Fruit fly (Drosophila melanogaster): ENCODE results near the gene brwl.

Gene brwl

dm6 chr2L:9529858-9530378 is 38.8 kb upstream of the brwl start:
- TF ChIP-seq luna (GFP tag; optimal IDR thresholded peaks at IDR 0.05) (no peak), CG6765 (GFP tag; optimal IDR thresholded peaks at IDR 0.05) (peak; percentile 7), CG13296 (GFP tag; optimal IDR thresholded peaks at IDR 0.05) (peak; percentile 2), dm (GFP tag; optimal IDR thresholded peaks at IDR 0.05) (no peak), Optix (GFP tag; IDR thresholded peaks at IDR 0.05) (no peak), ase (GFP tag; IDR thresholded peaks at IDR 0.05) (no peak), Drgx (GFP tag; IDR thresholded peaks at IDR 0.05) (peak; percentile 27; the same call in 1 of the 2 replicates), Adf1 (GFP tag; IDR thresholded peaks at IDR 0.05) (no peak), CG15479 (GFP tag; optimal IDR thresholded peaks at IDR 0.05) (peak; percentile 23), CG2120 (GFP tag; optimal IDR thresholded peaks at IDR 0.05) (peak; percentile 5), Fer1 (GFP tag; optimal IDR thresholded peaks at IDR 0.05) (peak; percentile 18), CG3281 (GFP tag; optimal IDR thresholded peaks at IDR 0.05) (peak; percentile 31), CG34376 (GFP tag; optimal IDR thresholded peaks at IDR 0.05) (peak; percentile 60), fd102C (GFP tag; optimal IDR thresholded peaks at IDR 0.05) (no peak), CG3065 (GFP tag; optimal IDR thresholded peaks at IDR 0.05) (no peak), ftz-f1 (GFP tag; optimal IDR thresholded peaks at IDR 0.05) (no peak), mirr (GFP tag; optimal IDR thresholded peaks at IDR 0.05) (peak; percentile 36), exex (tag; optimal IDR thresholded peaks at IDR 0.05) (peak; percentile 46), CG18599 (GFP tag; optimal IDR thresholded peaks at IDR 0.05) (peak; percentile 8), gro (GFP tag; optimal IDR thresholded peaks at IDR 0.05) (peak; percentile 5), Six4 (GFP tag; optimal IDR thresholded peaks at IDR 0.05) (no peak), caup (GFP tag; optimal IDR thresholded peaks at IDR 0.05; ENCODE audit: severe bottlenecking) (peak; percentile 57), Meics (GFP tag; optimal IDR thresholded peaks at IDR 0.05) (peak; percentile 34), al (GFP tag; IDR thresholded peaks at IDR 0.05) (no peak), Pdp1 (GFP tag; optimal IDR thresholded peaks at IDR 0.05) (peak in 1 of 2 experiments; percentile 34)

- TF ChIP-seq Myb (GFP tag; optimal IDR thresholded peaks at IDR 0.05) (peak; percentile 81), Lhr (GFP tag; optimal IDR thresholded peaks at IDR 0.05) (peak; percentile 5), mam (GFP tag; optimal IDR thresholded peaks at IDR 0.05) (no peak), Bteb2 (GFP tag; optimal IDR thresholded peaks at IDR 0.05) (no peak), Dp (GFP tag; optimal IDR thresholded peaks at IDR 0.05) (peak; percentile 56), Dek (tag; optimal IDR thresholded peaks at IDR 0.05) (peak; percentile 6), Neu2 (GFP tag; optimal IDR thresholded peaks at IDR 0.05; ENCODE audit: borderline replicate concordance) (no peak), al (GFP tag; IDR thresholded peaks at IDR 0.05) (no peak), fru (optimal IDR thresholded peaks at IDR 0.05) (no peak), BEAF-32 (GFP tag; optimal IDR thresholded peaks at IDR 0.05) (peak; percentile 21), E2f2 (GFP tag; IDR thresholded peaks at IDR 0.05) (peak; percentile 63), sisA (GFP tag; IDR thresholded peaks at IDR 0.05) (no peak), unc-4 (GFP tag; IDR thresholded peaks at IDR 0.05; ENCODE audit: partially characterized antibody) (no peak), CG9727 (GFP tag; optimal IDR thresholded peaks at IDR 0.05) (no peak), CG17359 (tag; optimal IDR thresholded peaks at IDR 0.05) (peak; percentile 0), pita (GFP tag; optimal IDR thresholded peaks at IDR 0.05) (peak; percentile 43), Nf-YC (tag; optimal IDR thresholded peaks at IDR 0.05) (no peak), Dref (GFP tag; IDR thresholded peaks at IDR 0.05) (peak; percentile 43), CG11504 (tag; optimal IDR thresholded peaks at IDR 0.05) (no peak), CG18599 (GFP tag; optimal IDR thresholded peaks at IDR 0.05) (no peak), Ets97D (GFP tag; optimal IDR thresholded peaks at IDR 0.05) (peak; percentile 15), CG13123 (GFP tag; optimal IDR thresholded peaks at IDR 0.05) (no peak), Hr78 (GFP tag; optimal IDR thresholded peaks at IDR 0.05) (no peak), sug (tag; optimal IDR thresholded peaks at IDR 0.05) (no peak), CG2116 (GFP tag; optimal IDR thresholded peaks at IDR 0.05) (peak; percentile 89), CG10366 (GFP tag; IDR thresholded peaks at IDR 0.05) (no peak), CG15514 (GFP tag; optimal IDR thresholded peaks at IDR 0.05) (peak; percentile 59)
Measured at dm6 chr2L:9539988-9540573, 28.6 kb upstream of the brwl start, which contains the start of gene CG17855. TSS of gene CG17855 (plus strand) at chr2L:9540523.
